Fruit fly (Drosophila melanogaster): ENCODE results near the gene CG5916.

DNA sequence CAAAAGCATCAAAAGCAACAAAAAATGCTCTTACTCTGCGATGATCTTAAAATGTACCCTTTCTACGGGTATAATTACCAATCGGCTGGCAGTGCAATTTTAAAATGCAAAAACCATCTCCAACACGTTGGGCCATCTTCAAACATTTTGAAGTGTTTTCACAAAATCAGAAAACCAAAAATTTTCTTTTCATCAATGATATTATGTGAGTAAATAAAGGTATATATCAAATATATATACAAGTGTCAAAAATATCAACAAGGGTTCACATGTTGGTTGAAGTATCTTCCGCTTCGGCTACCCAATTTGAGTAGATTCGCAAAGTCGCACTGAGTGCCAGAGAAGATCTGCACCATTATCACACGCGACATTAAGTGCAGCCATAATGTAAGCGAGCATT, 29.5 kb upstream of the CG5916 start:
- no peak for TF ChIP-seq CTCF (optimal IDR thresholded peaks at IDR 0.05)
- TF ChIP-seq CG8478 (optimal IDR thresholded peaks at IDR 0.05): no peak
